Worm (Caenorhabditis elegans): ENCODE measurements around the gene K12H6.9.

Gene K12H6.9

DNA sequence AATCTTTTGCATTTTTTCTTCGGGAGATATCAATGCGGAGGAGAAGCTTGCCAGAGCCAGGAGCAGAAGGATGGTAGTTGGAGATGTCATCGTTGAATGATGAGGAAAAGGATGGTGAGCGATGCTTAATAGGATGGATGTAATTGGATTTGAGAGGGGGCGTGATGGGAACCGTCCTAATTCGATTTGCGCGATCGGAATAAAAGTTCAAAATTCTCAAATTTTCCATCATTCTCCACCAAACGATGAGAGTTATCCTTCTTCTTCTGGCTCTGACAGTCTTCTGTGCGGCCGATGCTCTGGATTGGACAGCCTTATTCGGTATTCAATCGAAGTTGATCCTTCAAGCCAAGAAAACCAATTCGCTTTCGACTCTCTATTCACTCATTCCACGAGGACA is at the start of gene K12H6.9, which contains the start of gene K12H6.4:
Gene K12H6.9, plus strand, starts transcription at position 236 of the 400 bp plus-strand sequence.
Gene K12H6.4, minus strand, starts transcription at position 101 of the 400 bp plus-strand sequence.
- no peak for TF ChIP-seq pes-1 (GFP tag; IDR thresholded peaks at IDR 0.05)
- no peak for TF ChIP-seq tra-4 (tag; optimal IDR thresholded peaks at IDR 0.05)
- TF ChIP-seq ceh-36 (tag; optimal IDR thresholded peaks at IDR 0.05): no peak
- TF ChIP-seq hmg-4 (GFP tag; optimal IDR thresholded peaks at IDR 0.05): no peak
- TF ChIP-seq hnd-1 (tag; optimal IDR thresholded peaks at IDR 0.05): no peak
- TF ChIP-seq B0310.2 (tag; optimal IDR thresholded peaks at IDR 0.05): no peak
- TF ChIP-seq aly-1 (tag; optimal IDR thresholded peaks at IDR 0.05): no peak
- no peak for TF ChIP-seq tbx-11 (GFP tag; IDR thresholded peaks at IDR 0.05)
- TF ChIP-seq ceh-13 (GFP tag; optimal IDR thresholded peaks at IDR 0.05): no peak
- TF ChIP-seq tbx-37 (GFP tag; conservative IDR thresholded peaks at IDR 0.05): no peak
- no peak for TF ChIP-seq flt-1 (GFP tag; IDR thresholded peaks at IDR 0.05)
- TF ChIP-seq ets-7 (tag; optimal IDR thresholded peaks at IDR 0.05): no peak
- no peak for TF ChIP-seq scrt-1 (GFP tag; IDR thresholded peaks at IDR 0.05)

DNA sequence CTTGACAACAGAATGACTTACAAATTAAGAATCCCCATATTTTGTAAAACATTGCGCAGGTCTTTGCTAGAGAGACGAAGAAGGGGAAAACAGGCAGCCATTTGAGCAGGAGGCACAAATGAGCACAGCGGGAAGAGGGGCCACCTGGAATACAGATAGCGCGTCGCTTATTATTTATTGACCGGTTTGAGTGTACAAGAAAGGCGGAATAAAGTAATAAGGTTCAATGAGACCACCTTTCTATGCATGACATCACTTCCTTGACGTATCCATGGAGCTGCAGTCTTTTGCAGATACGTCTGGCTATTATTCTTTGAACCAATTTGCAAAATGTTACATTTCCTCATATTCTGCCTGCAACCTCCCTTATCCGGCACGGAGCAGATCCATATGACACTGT is 49.3 kb upstream of the K12H6.9 start, which contains the start of gene fbxb-111:
Gene fbxb-111, minus strand, starts transcription at position 101 of the 400 bp plus-strand sequence.
- TF ChIP-seq tbx-37 (GFP tag; conservative IDR thresholded peaks at IDR 0.05) (no peak), B0310.2 (tag; optimal IDR thresholded peaks at IDR 0.05) (no peak), ets-7 (tag; optimal IDR thresholded peaks at IDR 0.05) (no peak), scrt-1 (GFP tag; IDR thresholded peaks at IDR 0.05) (no peak), pes-1 (GFP tag; IDR thresholded peaks at IDR 0.05) (no peak), ceh-13 (GFP tag; optimal IDR thresholded peaks at IDR 0.05) (no peak), F13C5.2 (tag; optimal IDR thresholded peaks at IDR 0.05) (no peak), aly-1 (tag; optimal IDR thresholded peaks at IDR 0.05) (no peak), ama-1 (optimal IDR thresholded peaks at IDR 0.05) (no peak), sea-1 (GFP tag; conservative IDR thresholded peaks at IDR 0.05) (no peak), ceh-36 (tag; optimal IDR thresholded peaks at IDR 0.05) (no peak), hnd-1 (tag; optimal IDR thresholded peaks at IDR 0.05) (no peak), hmg-4 (GFP tag; optimal IDR thresholded peaks at IDR 0.05) (no peak), hmbx-1 (tag; optimal IDR thresholded peaks at IDR 0.05) (no peak)

DNA sequence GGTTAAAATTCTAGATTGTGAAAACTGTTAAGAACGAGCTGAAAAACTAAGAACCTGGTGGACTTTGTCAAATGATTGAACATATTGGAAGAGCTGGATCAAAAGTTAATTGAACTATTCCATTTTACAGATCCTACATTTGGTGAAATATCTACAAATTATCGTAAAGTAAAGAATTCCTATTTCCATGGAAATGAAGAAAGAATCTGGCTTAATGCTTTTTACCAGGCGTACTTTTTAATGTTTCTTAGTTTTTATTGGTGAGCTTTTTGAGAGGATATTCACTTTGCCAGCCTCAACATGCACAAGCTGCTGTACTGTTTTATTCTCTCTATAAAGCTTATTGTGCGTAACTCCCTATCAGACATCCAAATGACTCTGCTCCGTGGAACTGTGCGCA is 46.4 kb upstream of the K12H6.9 start, which contains the start of gene F08D12.4:
Gene F08D12.4, plus strand, starts transcription at position 301 of the 400 bp plus-strand sequence.
- TF ChIP-seq ets-7 (tag; optimal IDR thresholded peaks at IDR 0.05): no peak
- no peak for TF ChIP-seq tbx-11 (GFP tag; IDR thresholded peaks at IDR 0.05)
- no peak for TF ChIP-seq ceh-13 (GFP tag; optimal IDR thresholded peaks at IDR 0.05)
- no peak for TF ChIP-seq ceh-36 (tag; optimal IDR thresholded peaks at IDR 0.05)
- no peak for TF ChIP-seq scrt-1 (GFP tag; IDR thresholded peaks at IDR 0.05)

DNA sequence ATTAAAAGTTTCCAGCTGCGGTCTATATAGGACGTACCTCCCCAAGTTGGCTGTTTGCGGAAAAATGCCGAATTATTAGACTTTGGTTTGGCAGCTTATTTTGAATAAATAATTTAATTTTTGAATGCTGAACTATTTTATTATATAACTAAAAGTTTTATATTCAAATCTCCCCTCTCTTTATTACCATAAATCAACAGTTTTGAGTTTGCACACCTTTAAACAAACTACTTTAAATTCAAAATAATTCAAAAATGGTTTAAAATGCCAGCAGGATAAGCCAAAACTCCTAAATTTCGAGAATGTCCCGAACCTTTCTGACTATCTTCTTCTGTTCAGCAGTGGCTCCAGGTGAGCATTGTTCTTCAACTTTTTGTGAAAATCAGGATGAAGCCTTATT is 45.0 kb upstream of the K12H6.9 start, which contains the start of gene F08D12.3:
Gene F08D12.3, plus strand, starts transcription at position 301 of the 400 bp plus-strand sequence.
- TF ChIP-seq hmbx-1 (tag; optimal IDR thresholded peaks at IDR 0.05) (no peak), F13C5.2 (tag; optimal IDR thresholded peaks at IDR 0.05) (no peak), ceh-13 (GFP tag; optimal IDR thresholded peaks at IDR 0.05) (no peak), ets-7 (tag; optimal IDR thresholded peaks at IDR 0.05) (no peak), pes-1 (GFP tag; IDR thresholded peaks at IDR 0.05) (no peak), flt-1 (GFP tag; IDR thresholded peaks at IDR 0.05) (no peak), hnd-1 (tag; optimal IDR thresholded peaks at IDR 0.05) (no peak), sea-1 (GFP tag; conservative IDR thresholded peaks at IDR 0.05) (no peak)

DNA sequence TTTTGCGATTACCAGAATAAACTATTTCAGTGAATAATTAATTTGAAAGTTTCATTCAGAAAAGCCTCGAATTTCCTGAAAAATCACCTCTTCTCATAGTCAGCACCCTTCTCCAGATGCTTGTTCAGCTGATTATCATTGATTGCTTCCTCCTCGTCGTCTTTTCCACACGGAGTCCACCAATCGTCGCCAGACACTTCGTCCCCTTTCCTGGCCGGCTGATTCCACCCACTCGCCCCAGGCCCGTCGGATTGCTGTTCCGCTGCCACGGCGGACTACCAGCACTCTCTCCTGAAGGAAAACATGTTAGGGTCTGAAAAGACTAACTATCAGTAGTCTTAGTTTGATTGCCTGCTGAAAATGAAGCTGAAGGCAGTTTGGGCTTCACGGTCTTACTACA is 43.4 kb upstream of the K12H6.9 start:
- TF ChIP-seq sea-1 (GFP tag; conservative IDR thresholded peaks at IDR 0.05) (no peak), aly-1 (tag; optimal IDR thresholded peaks at IDR 0.05) (no peak), ets-7 (tag; optimal IDR thresholded peaks at IDR 0.05) (no peak), hnd-1 (tag; optimal IDR thresholded peaks at IDR 0.05) (no peak), scrt-1 (GFP tag; IDR thresholded peaks at IDR 0.05) (no peak), tra-4 (tag; optimal IDR thresholded peaks at IDR 0.05) (no peak), hmbx-1 (tag; optimal IDR thresholded peaks at IDR 0.05) (no peak), pes-1 (GFP tag; IDR thresholded peaks at IDR 0.05) (no peak), hmg-4 (GFP tag; optimal IDR thresholded peaks at IDR 0.05) (no peak), ama-1 (optimal IDR thresholded peaks at IDR 0.05) (no peak), ceh-13 (GFP tag; optimal IDR thresholded peaks at IDR 0.05) (no peak), ceh-36 (tag; optimal IDR thresholded peaks at IDR 0.05) (no peak), flt-1 (GFP tag; IDR thresholded peaks at IDR 0.05) (no peak), B0310.2 (tag; optimal IDR thresholded peaks at IDR 0.05) (no peak), F13C5.2 (tag; optimal IDR thresholded peaks at IDR 0.05) (no peak), tbx-11 (GFP tag; IDR thresholded peaks at IDR 0.05) (no peak)

DNA sequence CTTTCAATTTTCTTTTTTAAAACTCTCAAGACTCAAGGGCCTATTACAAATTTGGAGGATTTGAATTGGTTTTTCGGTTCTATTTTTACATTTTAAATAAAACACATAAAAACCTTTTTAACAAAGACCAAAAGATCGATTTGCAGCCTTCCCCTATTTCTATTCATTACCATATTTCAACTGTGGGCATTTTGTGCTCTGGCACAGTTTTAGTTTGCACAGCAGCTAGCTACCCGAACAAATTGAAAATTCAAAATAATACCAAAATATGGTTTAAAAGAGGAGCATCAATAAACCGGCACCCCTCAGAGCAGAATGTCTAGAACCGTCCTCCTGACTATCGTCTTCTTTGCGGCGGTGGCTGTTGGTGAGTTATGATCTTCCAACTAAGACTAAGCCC is 42.8 kb upstream of the K12H6.9 start, which contains the start of gene F08D12.2:
Gene F08D12.2, plus strand, starts transcription at position 301 of the 400 bp plus-strand sequence.
- TF ChIP-seq sea-1 (GFP tag; conservative IDR thresholded peaks at IDR 0.05) (no peak), tbx-11 (GFP tag; IDR thresholded peaks at IDR 0.05) (no peak), ceh-36 (tag; optimal IDR thresholded peaks at IDR 0.05) (no peak), hnd-1 (tag; optimal IDR thresholded peaks at IDR 0.05) (no peak)

DNA sequence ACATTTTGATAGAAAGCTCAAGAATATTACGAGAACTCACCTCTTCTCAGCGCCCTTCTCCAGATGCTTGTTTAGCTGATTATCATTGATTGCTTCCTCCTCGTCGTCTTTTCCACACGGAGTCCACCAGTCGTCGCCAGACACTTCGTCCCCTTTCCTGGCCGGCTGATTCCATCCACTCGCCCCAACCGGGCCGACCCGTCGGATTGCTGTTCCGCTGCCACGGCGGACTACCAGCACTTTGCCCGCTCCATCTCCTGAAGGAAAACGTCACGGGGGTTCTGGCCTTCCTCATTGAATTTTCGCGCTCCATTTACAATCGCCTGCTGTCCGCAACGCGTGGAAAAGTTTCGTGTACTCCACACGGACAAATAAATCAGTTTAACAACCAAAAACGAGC is 40.8 kb upstream of the K12H6.9 start:
- TF ChIP-seq ceh-13 (GFP tag; optimal IDR thresholded peaks at IDR 0.05): no peak
- TF ChIP-seq sea-1 (GFP tag; conservative IDR thresholded peaks at IDR 0.05): no peak
- no peak for TF ChIP-seq ets-7 (tag; optimal IDR thresholded peaks at IDR 0.05)
- no peak for TF ChIP-seq tbx-11 (GFP tag; IDR thresholded peaks at IDR 0.05)
- no peak for TF ChIP-seq B0310.2 (tag; optimal IDR thresholded peaks at IDR 0.05)
- TF ChIP-seq tbx-37 (GFP tag; conservative IDR thresholded peaks at IDR 0.05): no peak
- no peak for TF ChIP-seq aly-1 (tag; optimal IDR thresholded peaks at IDR 0.05)
- TF ChIP-seq F13C5.2 (tag; optimal IDR thresholded peaks at IDR 0.05): no peak
- no peak for TF ChIP-seq hmbx-1 (tag; optimal IDR thresholded peaks at IDR 0.05)
- no peak for TF ChIP-seq hnd-1 (tag; optimal IDR thresholded peaks at IDR 0.05)
- TF ChIP-seq pes-1 (GFP tag; IDR thresholded peaks at IDR 0.05): no peak
- TF ChIP-seq scrt-1 (GFP tag; IDR thresholded peaks at IDR 0.05): no peak
- TF ChIP-seq hmg-4 (GFP tag; optimal IDR thresholded peaks at IDR 0.05): no peak
- TF ChIP-seq flt-1 (GFP tag; IDR thresholded peaks at IDR 0.05): no peak

DNA sequence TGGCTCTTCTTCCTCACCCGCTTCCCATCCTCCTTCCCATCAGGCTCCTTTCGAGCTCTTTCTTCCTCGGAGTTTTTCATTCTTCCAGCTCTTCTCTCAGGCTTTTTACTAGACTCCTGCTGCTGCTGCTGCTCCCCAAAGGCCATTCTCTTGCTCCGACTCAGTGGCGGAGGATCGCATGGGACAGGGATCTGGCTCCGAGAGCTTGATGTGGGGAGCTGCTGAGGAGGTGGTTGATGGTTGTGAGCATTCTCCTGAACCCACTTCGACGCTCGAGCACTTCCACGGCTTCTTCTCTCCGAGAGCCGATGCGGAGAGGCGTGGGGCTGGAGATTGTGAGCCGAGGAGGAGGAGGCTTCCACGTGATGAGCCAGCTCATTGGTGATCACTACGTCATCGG is 38.4 kb upstream of the K12H6.9 start:
- no peak for TF ChIP-seq flt-1 (GFP tag; IDR thresholded peaks at IDR 0.05)
- TF ChIP-seq ceh-13 (GFP tag; optimal IDR thresholded peaks at IDR 0.05): no peak
- no peak for TF ChIP-seq pes-1 (GFP tag; IDR thresholded peaks at IDR 0.05)
